Fruit fly (Drosophila melanogaster) whole organism, embryonic: Measurements from ENCODE around the gene Nadsyn.

Source experiments
- Adf1 ChIP-seq: fragments of 200-800 bp; sonication (Bioruptor generic); IDR thresholded peaks from 2 replicates; pipeline ENCODE4 v1.3.6; 2022; ENCODE audit warnings: missing biosample characterization, missing genetic modification characterization
- Atf3 ChIP-seq: fragments of 200-800 bp; sonication (Bioruptor generic); optimal IDR thresholded peaks from 3 replicates; lab custom pipeline; 2016; ENCODE audit warnings: missing biosample characterization, missing genetic modification characterization
- Awh ChIP-seq: fragments of 200-800 bp; sonication (Bioruptor generic); IDR thresholded peaks from 2 replicates; pipeline ENCODE4, ENCODE4 v1.3.6; 2022; ENCODE audit warnings: missing biosample characterization, missing genetic modification characterization
- CG1024 ChIP-seq: fragments of 200-800 bp; sonication (Bioruptor generic); IDR thresholded peaks from 2 replicates; pipeline ENCODE4 v1.3.6; 2022; ENCODE audit warnings: missing biosample characterization, missing genetic modification characterization
- CG12071 ChIP-seq: fragments of 200-800 bp; sonication (Bioruptor generic); optimal IDR thresholded peaks from 3 replicates; lab custom pipeline; 2018; ENCODE audit warnings: missing biosample characterization, mild to moderate bottlenecking, missing genetic modification characterization
- CG1233 ChIP-seq: fragments of 200-800 bp; sonication (Bioruptor generic); optimal IDR thresholded peaks from 4 replicates; lab custom pipeline; 2018; ENCODE audit warnings: missing biosample characterization, mild to moderate bottlenecking, missing genetic modification characterization
- CG12659 ChIP-seq: fragments of 200-800 bp; sonication (Bioruptor generic); optimal IDR thresholded peaks from 3 replicates; lab custom pipeline; 2017; ENCODE audit warnings: mild to moderate bottlenecking, missing biosample characterization, missing genetic modification reagents, missing genetic modification characterization
- CG12769 ChIP-seq: fragments of 200-800 bp; sonication (Bioruptor generic); optimal IDR thresholded peaks from 2 replicates; lab custom pipeline; 2019; ENCODE audit warnings: missing biosample characterization, mild to moderate bottlenecking, missing genetic modification characterization, moderate library complexity
- CG13775 ChIP-seq: fragments of 200-800 bp; sonication (Bioruptor generic); optimal IDR thresholded peaks from 3 replicates; lab custom pipeline; 2017; ENCODE audit warnings: missing biosample characterization, mild to moderate bottlenecking, missing genetic modification characterization
- CG14014 ChIP-seq: fragments of 200-800 bp; sonication (Bioruptor generic); IDR thresholded peaks from 2 replicates; pipeline ENCODE4 v1.3.6; 2022; ENCODE audit warnings: missing biosample characterization, missing genetic modification characterization
- CG14441 ChIP-seq: fragments of 200-800 bp; sonication (Bioruptor generic); IDR thresholded peaks from 2 replicates; pipeline ENCODE4 v1.3.6; 2022; ENCODE audit warnings: missing biosample characterization, missing genetic modification characterization
- CG15073 ChIP-seq: fragments of 200-800 bp; sonication (Bioruptor generic); optimal IDR thresholded peaks from 2 replicates; lab custom pipeline; 2016; ENCODE audit warnings: missing biosample characterization, missing genetic modification characterization
- CG15269 ChIP-seq: fragments of 200-800 bp; sonication (Bioruptor generic); optimal IDR thresholded peaks from 2 replicates; lab custom pipeline; 2018; ENCODE audit warnings: missing biosample characterization, mild to moderate bottlenecking, missing genetic modification characterization, moderate library complexity
- CG1603 ChIP-seq: fragments of 200-800 bp; sonication (Bioruptor generic); optimal IDR thresholded peaks from 2 replicates; lab custom pipeline; 2019; ENCODE audit warnings: missing biosample characterization, mild to moderate bottlenecking, missing genetic modification characterization, moderate library complexity
- CG17385 ChIP-seq: fragments of 200-800 bp; sonication (Bioruptor generic); optimal IDR thresholded peaks from 3 replicates; lab custom pipeline; 2018; ENCODE audit warnings: missing biosample characterization, mild to moderate bottlenecking, missing genetic modification characterization
- CG17802 ChIP-seq: fragments of 200-800 bp; sonication (Bioruptor generic); optimal IDR thresholded peaks from 2 replicates; lab custom pipeline; 2018; ENCODE audit warnings: missing biosample characterization, mild to moderate bottlenecking, missing genetic modification characterization, moderate library complexity
- CG2678 ChIP-seq: fragments of 200-800 bp; sonication (Bioruptor generic); optimal IDR thresholded peaks from 3 replicates; lab custom pipeline; 2019; ENCODE audit warnings: missing biosample characterization, mild to moderate bottlenecking, missing genetic modification characterization, moderate library complexity
- CG31441 ChIP-seq: fragments of 200-800 bp; sonication (Bioruptor generic); IDR thresholded peaks from 2 replicates; pipeline ENCODE4 v1.3.6; 2022; ENCODE audit warnings: missing biosample characterization, missing genetic modification characterization
- CG4424 ChIP-seq: fragments of 200-800 bp; sonication (Bioruptor generic); optimal IDR thresholded peaks from 3 replicates; lab custom pipeline; 2016; ENCODE audit warnings: missing biosample characterization, missing genetic modification characterization
- CG7271 ChIP-seq: fragments of 200-800 bp; sonication (Bioruptor generic); optimal IDR thresholded peaks from 2 replicates; lab custom pipeline; 2018; ENCODE audit warnings: missing biosample characterization, mild to moderate bottlenecking, missing genetic modification characterization, moderate library complexity
- CG7786 ChIP-seq: fragments of 200-800 bp; sonication (Bioruptor generic); optimal IDR thresholded peaks from 2 replicates; lab custom pipeline; 2016; ENCODE audit warnings: missing biosample characterization, missing genetic modification characterization
- CG9727 ChIP-seq: fragments of 200-800 bp; sonication (Bioruptor generic); optimal IDR thresholded peaks from 3 replicates; lab custom pipeline; 2017; ENCODE audit warnings: missing biosample characterization, mild to moderate bottlenecking, missing genetic modification characterization
- CkIIα-i1 ChIP-seq: fragments of 200-800 bp; sonication (Bioruptor generic); IDR thresholded peaks from 2 replicates; pipeline ENCODE4 v1.3.6; 2022; ENCODE audit warnings: missing biosample characterization, missing genetic modification characterization
- Dip2 ChIP-seq: fragments of 200-800 bp; sonication (Bioruptor generic); IDR thresholded peaks from 2 replicates; pipeline ENCODE4 v1.3.6; 2022; ENCODE audit warnings: missing biosample characterization, missing genetic modification characterization
- E2f1 ChIP-seq: fragments of 200-800 bp; sonication (Bioruptor generic); IDR thresholded peaks from 2 replicates; pipeline ENCODE4 v1.3.6; 2022; ENCODE audit warnings: missing biosample characterization, missing genetic modification characterization
- Fer1 ChIP-seq: fragments of 200-800 bp; sonication (Bioruptor generic); optimal IDR thresholded peaks from 2 replicates; lab custom pipeline; 2017; ENCODE audit warnings: missing biosample characterization, mild to moderate bottlenecking, missing genetic modification characterization
- H2.0 ChIP-seq: fragments of 200-800 bp; sonication (Bioruptor generic); IDR thresholded peaks from 2 replicates; pipeline ENCODE4 v1.3.6; 2022; ENCODE audit warnings: missing biosample characterization, missing genetic modification characterization
- Hr78 ChIP-seq, 2 experiments: fragments of 200-800 bp in 1 of 2; fragments of >200 bp in 1 of 2; sonication (Bioruptor generic) in 1 of 2; optimal IDR thresholded peaks; 2 replicates each; lab custom pipeline; 2017 to 2019; ENCODE audit warnings: missing biosample characterization in 2 of 2, missing genetic modification characterization in 2 of 2, mild to moderate bottlenecking in 1 of 2, moderate library complexity in 1 of 2
- Lhr ChIP-seq: fragments of 200-800 bp; sonication (Bioruptor generic); optimal IDR thresholded peaks from 3 replicates; lab custom pipeline; 2017; ENCODE audit warnings: mild to moderate bottlenecking, missing biosample characterization, missing genetic modification reagents, missing genetic modification characterization
- NK7.1 ChIP-seq: fragments of 200-800 bp; sonication (Bioruptor generic); optimal IDR thresholded peaks from 3 replicates; lab custom pipeline; 2016; ENCODE audit warnings: missing biosample characterization, missing genetic modification characterization
- NfI ChIP-seq: fragments of 200-800 bp; sonication (Bioruptor generic); optimal IDR thresholded peaks from 3 replicates; lab custom pipeline; 2018; ENCODE audit warnings: missing biosample characterization, mild to moderate bottlenecking, missing genetic modification characterization, moderate library complexity
- Scr ChIP-seq: fragments of 200-800 bp; sonication (Bioruptor generic); IDR thresholded peaks from 2 replicates; pipeline ENCODE4 v1.3.6; 2022; ENCODE audit warnings: missing biosample characterization, missing genetic modification characterization; ENCODE audit not compliant: partially characterized antibody
- Taf1 ChIP-seq: fragments of 200-800 bp; sonication (Bioruptor generic); IDR thresholded peaks from 2 replicates; pipeline ENCODE4 v1.3.6; 2022; ENCODE audit warnings: missing biosample characterization, missing genetic modification characterization
- ap ChIP-seq: fragments of 200-800 bp; sonication (Bioruptor generic); IDR thresholded peaks from 2 replicates; pipeline ENCODE4 v1.3.6; 2022; ENCODE audit warnings: missing biosample characterization, missing genetic modification characterization
- ase ChIP-seq: fragments of 200-800 bp; sonication (Bioruptor generic); IDR thresholded peaks from 3 replicates; pipeline ENCODE4 v1.3.6; 2022; ENCODE audit warnings: missing biosample characterization, missing genetic modification characterization
- br ChIP-seq: fragments of >200 bp; optimal IDR thresholded peaks from 2 replicates; lab custom pipeline; 2017
- gsb-n ChIP-seq: fragments of 200-800 bp; sonication (Bioruptor generic); optimal IDR thresholded peaks from 3 replicates; lab custom pipeline; 2018; ENCODE audit warnings: missing biosample characterization, mild to moderate bottlenecking, missing genetic modification characterization
- ham ChIP-seq: fragments of 200-800 bp; sonication (Bioruptor generic); IDR thresholded peaks from 2 replicates; pipeline ENCODE4 v1.3.6; 2022; ENCODE audit warnings: missing biosample characterization, missing genetic modification characterization
- lmd ChIP-seq: fragments of 200-800 bp; sonication (Bioruptor generic); IDR thresholded peaks from 2 replicates; pipeline ENCODE4 v1.3.6; 2022; ENCODE audit warnings: missing biosample characterization, missing genetic modification characterization
- odd ChIP-seq: fragments of 200-800 bp; sonication (Bioruptor generic); optimal IDR thresholded peaks from 2 replicates; lab custom pipeline; 2017; ENCODE audit warnings: missing biosample characterization, mild to moderate bottlenecking, missing genetic modification characterization
- prd ChIP-seq, 3 experiments: fragments of >200 bp in 2 of 3; fragments of 200-800 bp in 1 of 3; sonication (Bioruptor generic) in 1 of 3; optimal IDR thresholded peaks in 2 of 3; IDR thresholded peaks in 1 of 3; 2 replicates in 2 of 3; 3 replicates in 1 of 3; pipeline versions ENCODE4 v1.3.6 to Lab custom; 2017 to 2022; ENCODE audit warnings: missing biosample characterization in 1 of 3, missing genetic modification characterization in 1 of 3
- rib ChIP-seq: fragments of 200-800 bp; sonication (Bioruptor generic); IDR thresholded peaks from 2 replicates; pipeline ENCODE4 v1.3.6; 2022; ENCODE audit warnings: missing biosample characterization, missing genetic modification characterization
- shn ChIP-seq: fragments of 200-800 bp; sonication (Bioruptor generic); optimal IDR thresholded peaks from 3 replicates; lab custom pipeline; 2016; ENCODE audit warnings: missing biosample characterization, missing genetic modification characterization
- sima ChIP-seq: fragments of 200-800 bp; sonication (Bioruptor generic); optimal IDR thresholded peaks from 2 replicates; lab custom pipeline; 2016; ENCODE audit warnings: missing biosample characterization, missing genetic modification characterization
- stc ChIP-seq: fragments of 200-800 bp; sonication (Bioruptor generic); IDR thresholded peaks from 2 replicates; pipeline ENCODE4 v1.3.6; 2022; ENCODE audit warnings: missing biosample characterization, missing genetic modification characterization
- toy ChIP-seq: fragments of 200-800 bp; sonication (Bioruptor generic); IDR thresholded peaks from 2 replicates; pipeline ENCODE4 v1.3.6; 2022; ENCODE audit warnings: missing biosample characterization, missing genetic modification characterization
- unc-4 ChIP-seq: fragments of 200-800 bp; sonication (Bioruptor generic); IDR thresholded peaks from 2 replicates; pipeline ENCODE4 v1.3.6; 2022; ENCODE audit warnings: missing biosample characterization, missing genetic modification characterization; ENCODE audit not compliant: partially characterized antibody
- vfl ChIP-seq: fragments of 200-800 bp; sonication (Bioruptor generic); optimal IDR thresholded peaks from 2 replicates; lab custom pipeline; 2016; ENCODE audit warnings: missing biosample characterization, missing genetic modification characterization
- wor ChIP-seq: fragments of 200-800 bp; sonication (Bioruptor generic); IDR thresholded peaks from 2 replicates; pipeline ENCODE4 v1.3.6; 2022; ENCODE audit warnings: missing biosample characterization, missing genetic modification characterization

Nadsyn gene

DNA sequence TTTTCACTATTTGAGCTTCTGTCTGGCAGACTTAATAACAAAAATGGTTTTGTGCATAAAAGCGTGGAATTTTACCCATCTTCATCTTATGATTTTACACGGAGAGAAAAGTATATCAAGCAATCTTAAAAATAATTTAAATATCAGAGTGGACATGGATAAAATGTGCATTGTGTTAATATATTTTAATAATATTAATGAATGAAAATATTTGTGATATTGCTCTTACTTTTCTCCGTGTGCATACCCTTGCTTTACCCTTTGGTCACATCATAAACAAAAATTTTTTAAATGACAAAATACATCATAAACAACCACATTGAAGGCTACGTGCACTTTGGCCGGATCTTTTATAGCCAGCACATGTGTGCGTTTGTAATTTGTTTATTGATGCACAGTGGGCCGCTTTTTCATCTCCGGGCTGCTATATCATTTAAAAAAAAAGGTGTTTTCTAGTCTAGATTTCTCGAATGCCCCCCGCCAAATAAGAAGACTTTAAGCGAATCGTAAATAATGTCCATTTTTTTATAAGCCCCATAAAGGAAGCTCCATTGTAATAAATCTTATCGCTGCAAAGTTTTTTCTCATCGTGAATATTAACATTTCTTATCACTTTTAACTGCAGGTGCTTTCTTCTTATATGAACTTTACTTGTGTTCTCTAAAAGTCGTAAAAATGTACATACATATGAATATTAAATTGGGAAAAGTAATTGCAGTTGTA, 46.5 kb upstream of the Nadsyn start (continued):
- TF ChIP-seq CG12071 (GFP tag; lab: Kevin White, UChicago) (no peak), CG1233 (GFP tag; lab: Kevin White, UChicago) (peak; percentile 27), stc (GFP tag; lab: Robert Waterston, UW) (peak; percentile 15; the same call in 1 of the 2 replicates), Dip2 (no peak), Hr78 (GFP tag; optimal IDR thresholded peaks at IDR 0.05; lab: Kevin White, UChicago) (peak in 1 of 2 experiments; percentile 8), CG13775 (GFP tag; lab: Kevin White, UChicago) (peak; percentile 27), H2.0 (GFP tag; lab: Robert Waterston, UW) (0 out of 2 replicates have a peak, but pooled peaks have one; percentile 20), CkIIα-i1 (GFP tag; lab: Robert Waterston, UW) (no peak), CG15269 (tag; lab: Kevin White, UChicago) (peak; percentile 72), prd (optimal IDR thresholded peaks at IDR 0.05; lab: Kevin White, UChicago) (no peak), prd (GFP tag; IDR thresholded peaks at IDR 0.05; lab: Robert Waterston, UW) (peak; percentile 61), CG17385 (GFP tag; lab: Kevin White, UChicago) (peak; percentile 25), wor (GFP tag; lab: Robert Waterston, UW) (peak; percentile 18; the same call in 1 of the 2 replicates), CG1024 (GFP tag; lab: Robert Waterston, UW) (no peak), vfl (no peak), Adf1 (GFP tag; lab: Robert Waterston, UW) (no peak), unc-4 (no peak), toy (GFP tag; lab: Robert Waterston, UW) (no peak), Taf1 (GFP tag; lab: Robert Waterston, UW) (peak; percentile 27; the same call in 1 of the 2 replicates), shn (GFP tag; lab: Kevin White, UChicago) (peak; percentile 8), CG12769 (no peak), Lhr (GFP tag; lab: Kevin White, UChicago) (no peak), CG14441 (GFP tag; lab: Robert Waterston, UW) (peak; percentile 57), Scr (no peak), br (lab: Kevin White, UChicago) (no peak), CG1603 (tag; lab: Kevin White, UChicago) (peak; percentile 35), CG14014 (GFP tag; lab: Robert Waterston, UW) (peak; percentile 61), gsb-n (tag; lab: Kevin White, UChicago) (peak; percentile 16), NfI (GFP tag; lab: Kevin White, UChicago) (peak; percentile 11), CG31441 (peak; percentile 44)

DNA sequence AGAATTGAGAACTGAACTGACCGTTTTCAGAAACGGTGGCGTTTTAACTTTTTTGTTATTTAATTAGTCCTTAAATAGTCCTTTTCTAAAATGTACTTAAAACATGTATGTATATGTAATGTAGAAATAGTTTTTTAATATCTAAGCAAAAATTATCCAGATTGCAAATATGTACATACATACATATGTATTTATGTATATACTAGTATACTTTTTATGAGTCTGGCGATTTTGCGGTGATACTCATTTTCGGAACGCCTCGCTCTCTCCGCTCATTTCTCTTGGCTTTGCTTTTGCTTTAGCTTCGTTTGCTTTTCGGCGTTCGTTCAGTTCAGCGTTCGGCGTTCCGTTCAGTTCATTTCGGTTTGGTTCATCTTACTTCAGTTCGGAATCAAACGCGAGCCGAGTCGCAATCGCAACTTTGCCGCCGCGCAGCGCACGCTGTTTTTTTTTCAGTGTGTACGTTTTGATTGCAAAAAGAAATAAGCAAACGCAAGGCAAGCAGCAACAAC, 44.3 kb upstream of the Nadsyn start, which contains the start of gene rdgB:
TSS of gene rdgB (plus strand) at position 381 of the 512 bp plus-strand sequence.
- no peak for TF ChIP-seq ham (GFP tag; lab: Robert Waterston, UW)
- no peak for TF ChIP-seq CG15073 (GFP tag; lab: Kevin White, UChicago)
- peak; percentile 87 for TF ChIP-seq CG12659 (GFP tag; lab: Kevin White, UChicago)
- TF ChIP-seq CG14441 (GFP tag; lab: Robert Waterston, UW) = peak; percentile 62; the same call in 1 of the 2 replicates
- no peak for TF ChIP-seq CG17802 (tag; lab: Kevin White, UChicago)
- 0 out of 2 replicates have a peak, but pooled peaks have one; percentile 14 for TF ChIP-seq ap (GFP tag; lab: Robert Waterston, UW)
- peak; percentile 89 for TF ChIP-seq CG2678 (tag; lab: Kevin White, UChicago)
- TF ChIP-seq Fer1 (GFP tag; lab: Kevin White, UChicago) = peak; percentile 78
- peak; percentile 81 for TF ChIP-seq CG4424 (GFP tag; lab: Kevin White, UChicago)
- no peak for TF ChIP-seq Atf3 (GFP tag; lab: Kevin White, UChicago)
- TF ChIP-seq CG7786 (GFP tag; lab: Kevin White, UChicago) = no peak
- TF ChIP-seq rib = peak; percentile 66
- TF ChIP-seq CG9727 = peak; percentile 75
- peak; percentile 39; the same call in 1 of the 2 replicates for TF ChIP-seq Taf1 (GFP tag; lab: Robert Waterston, UW)
- TF ChIP-seq odd (GFP tag; lab: Kevin White, UChicago) = peak; percentile 72
- peak; percentile 73 for TF ChIP-seq NfI (GFP tag; lab: Kevin White, UChicago)
- TF ChIP-seq lmd = peak; percentile 76
- no peak for TF ChIP-seq CG7271 (tag; lab: Kevin White, UChicago)
- TF ChIP-seq sima (GFP tag; lab: Kevin White, UChicago) = no peak
- TF ChIP-seq Awh (GFP tag; lab: Robert Waterston, UW) = no peak
- 0 out of 3 replicates have a peak, but pooled peaks have one; percentile 40 for TF ChIP-seq ase (GFP tag; lab: Robert Waterston, UW)
- peak; percentile 76 for TF ChIP-seq E2f1 (GFP tag; lab: Robert Waterston, UW)
- no peak for TF ChIP-seq NK7.1 (GFP tag; lab: Kevin White, UChicago)
